Fruit fly (Drosophila melanogaster) whole organism, embryonic: ENCODE data around the gene CG14356.

Experiments used
- Abd-B ChIP-seq: fragments of 200-800 bp; sonication (Bioruptor generic); optimal IDR thresholded peaks from 2 replicates; lab custom pipeline; 2018; ENCODE audit warnings: missing biosample characterization, mild to moderate bottlenecking, missing genetic modification characterization, moderate library complexity
- Ada2b ChIP-seq: fragments of 200-800 bp; sonication (Bioruptor generic); IDR thresholded peaks from 2 replicates; pipeline ENCODE4 v1.3.6; 2022; ENCODE audit warnings: missing biosample characterization, missing genetic modification characterization
- Bgb ChIP-seq: fragments of 200-800 bp; sonication (Bioruptor generic); IDR thresholded peaks from 2 replicates; pipeline ENCODE4 v1.3.6; 2022; ENCODE audit warnings: missing biosample characterization, missing genetic modification characterization; ENCODE audit not compliant: partially characterized antibody
- CG10147 ChIP-seq: fragments of 200-800 bp; sonication (Bioruptor generic); optimal IDR thresholded peaks from 2 replicates; lab custom pipeline; 2019; ENCODE audit warnings: missing biosample characterization, mild to moderate bottlenecking, missing genetic modification characterization, moderate library complexity
- CG10267 ChIP-seq: fragments of 200-800 bp; sonication (Bioruptor generic); optimal IDR thresholded peaks from 2 replicates; lab custom pipeline; 2018; ENCODE audit warnings: missing biosample characterization, mild to moderate bottlenecking, missing genetic modification characterization, moderate library complexity
- CG10979 ChIP-seq: fragments of 200-800 bp; sonication (Bioruptor generic); optimal IDR thresholded peaks from 2 replicates; lab custom pipeline; 2018; ENCODE audit warnings: missing biosample characterization, mild to moderate bottlenecking, missing genetic modification characterization, moderate library complexity
- CG12659 ChIP-seq: fragments of 200-800 bp; sonication (Bioruptor generic); optimal IDR thresholded peaks from 3 replicates; lab custom pipeline; 2017; ENCODE audit warnings: mild to moderate bottlenecking, missing biosample characterization, missing genetic modification reagents, missing genetic modification characterization
- CG12744 ChIP-seq: fragments of 200-800 bp; sonication (Bioruptor generic); optimal IDR thresholded peaks from 2 replicates; lab custom pipeline; 2016; ENCODE audit warnings: missing biosample characterization, missing genetic modification characterization
- CG12769 ChIP-seq: fragments of 200-800 bp; sonication (Bioruptor generic); optimal IDR thresholded peaks from 2 replicates; lab custom pipeline; 2019; ENCODE audit warnings: missing biosample characterization, mild to moderate bottlenecking, missing genetic modification characterization, moderate library complexity
- CG14050 ChIP-seq: fragments of 200-800 bp; sonication (Bioruptor generic); IDR thresholded peaks from 3 replicates; pipeline ENCODE4 v1.3.6; 2022; ENCODE audit warnings: missing biosample characterization, missing genetic modification characterization
- CG15269 ChIP-seq: fragments of 200-800 bp; sonication (Bioruptor generic); optimal IDR thresholded peaks from 2 replicates; lab custom pipeline; 2018; ENCODE audit warnings: missing biosample characterization, mild to moderate bottlenecking, missing genetic modification characterization, moderate library complexity
- CG1647 ChIP-seq: fragments of 200-800 bp; sonication (Bioruptor generic); optimal IDR thresholded peaks from 3 replicates; lab custom pipeline; 2016; ENCODE audit warnings: missing biosample characterization, missing genetic modification characterization
- CG16813 ChIP-seq: fragments of 200-800 bp; sonication (Bioruptor generic); IDR thresholded peaks from 3 replicates; pipeline ENCODE4 v1.3.6; 2022; ENCODE audit warnings: missing biosample characterization, missing genetic modification characterization; ENCODE audit not compliant: partially characterized antibody
- CG17186 ChIP-seq: fragments of 200-800 bp; sonication (Bioruptor generic); optimal IDR thresholded peaks from 3 replicates; lab custom pipeline; 2017; ENCODE audit warnings: missing biosample characterization, missing genetic modification reagents, missing genetic modification characterization
- CG18011 ChIP-seq: fragments of 200-800 bp; sonication (Bioruptor generic); optimal IDR thresholded peaks from 2 replicates; lab custom pipeline; 2017; ENCODE audit warnings: missing biosample characterization, missing genetic modification characterization, mild to moderate bottlenecking, moderate library complexity, missing genotype
- CG18476 ChIP-seq: fragments of 200-800 bp; sonication (Bioruptor generic); optimal IDR thresholded peaks from 2 replicates; lab custom pipeline; 2016; ENCODE audit warnings: missing biosample characterization, mild to moderate bottlenecking, missing genetic modification characterization
- CG3847 ChIP-seq: fragments of 200-800 bp; sonication (Bioruptor generic); IDR thresholded peaks from 2 replicates; pipeline ENCODE4 v1.3.6; 2022; ENCODE audit warnings: missing biosample characterization, missing genetic modification characterization
- CG6272 ChIP-seq: fragments of 200-800 bp; sonication (Bioruptor generic); IDR thresholded peaks from 2 replicates; pipeline ENCODE4 v1.3.6; 2022; ENCODE audit warnings: missing biosample characterization, missing genetic modification characterization
- CG6765 ChIP-seq: fragments of 200-800 bp; sonication (Bioruptor generic); optimal IDR thresholded peaks from 3 replicates; lab custom pipeline; 2017; ENCODE audit warnings: missing biosample characterization, mild to moderate bottlenecking, missing genetic modification characterization
- CG9215 ChIP-seq: fragments of 200-800 bp; sonication (Bioruptor generic); IDR thresholded peaks from 2 replicates; pipeline ENCODE4 v1.3.6; 2022; ENCODE audit warnings: missing biosample characterization, missing genetic modification characterization
- Chrac-16 ChIP-seq: fragments of 200-800 bp; sonication (Bioruptor generic); optimal IDR thresholded peaks from 3 replicates; lab custom pipeline; 2016; ENCODE audit warnings: missing biosample characterization, missing genetic modification characterization
- Dll ChIP-seq: fragments of 200-800 bp; sonication (Bioruptor generic); IDR thresholded peaks from 4 replicates; pipeline ENCODE4 v1.3.6; 2022; ENCODE audit warnings: missing biosample characterization, missing genetic modification characterization; ENCODE audit not compliant: partially characterized antibody
- ERR ChIP-seq: fragments of 200-800 bp; sonication (Bioruptor generic); optimal IDR thresholded peaks from 2 replicates; lab custom pipeline; 2016; ENCODE audit warnings: missing biosample characterization, missing genetic modification characterization
- Fer2 ChIP-seq: fragments of 200-800 bp; sonication (Bioruptor generic); optimal IDR thresholded peaks from 2 replicates; lab custom pipeline; 2018; ENCODE audit warnings: missing biosample characterization, mild to moderate bottlenecking, missing genetic modification characterization, moderate library complexity
- Hr3 ChIP-seq: fragments of 200-800 bp; sonication (Bioruptor generic); optimal IDR thresholded peaks from 3 replicates; lab custom pipeline; 2016; ENCODE audit warnings: missing biosample characterization, missing genetic modification characterization
- MBD-R2 ChIP-seq: fragments of 200-800 bp; sonication (Bioruptor generic); IDR thresholded peaks from 2 replicates; pipeline ENCODE4 v1.3.6; 2022; ENCODE audit warnings: missing biosample characterization, missing genetic modification characterization
- Nf-YA ChIP-seq: fragments of 200-800 bp; sonication (Bioruptor generic); IDR thresholded peaks from 2 replicates; pipeline ENCODE4 v1.3.6; 2022; ENCODE audit warnings: missing biosample characterization, missing genetic modification characterization
- Ptx1 ChIP-seq: fragments of 200-800 bp; sonication (Bioruptor generic); IDR thresholded peaks from 2 replicates; pipeline ENCODE4 v1.3.6; 2022; ENCODE audit warnings: missing biosample characterization, missing genetic modification characterization
- Rx ChIP-seq: fragments of 200-800 bp; sonication (Bioruptor generic); IDR thresholded peaks from 2 replicates; pipeline ENCODE4 v1.3.6; 2022; ENCODE audit warnings: missing biosample characterization, missing genetic modification characterization
- Ssrp ChIP-seq: fragments of 200-800 bp; sonication (Bioruptor generic); optimal IDR thresholded peaks from 2 replicates; lab custom pipeline; 2018; ENCODE audit warnings: missing biosample characterization, mild to moderate bottlenecking, missing genetic modification characterization, moderate library complexity
- Taf1 ChIP-seq: fragments of 200-800 bp; sonication (Bioruptor generic); IDR thresholded peaks from 2 replicates; pipeline ENCODE4 v1.3.6; 2022; ENCODE audit warnings: missing biosample characterization, missing genetic modification characterization
- bab2 ChIP-seq: fragments of 200-800 bp; sonication (Bioruptor generic); optimal IDR thresholded peaks from 2 replicates; lab custom pipeline; 2016; ENCODE audit warnings: missing biosample characterization, missing genetic modification characterization
- bcd ChIP-seq: fragments of 200-800 bp; sonication (Bioruptor generic); optimal IDR thresholded peaks from 2 replicates; lab custom pipeline; 2017; ENCODE audit warnings: missing biosample characterization, mild to moderate bottlenecking, missing genetic modification characterization
- cato ChIP-seq: fragments of 200-800 bp; sonication (Bioruptor generic); optimal IDR thresholded peaks from 2 replicates; lab custom pipeline; 2016; ENCODE audit warnings: missing biosample characterization, missing genetic modification characterization, borderline replicate concordance
- ci ChIP-seq: fragments of 200-800 bp; sonication (Bioruptor generic); IDR thresholded peaks from 3 replicates; pipeline ENCODE4 v1.3.6; 2022; ENCODE audit warnings: missing biosample characterization, missing genetic modification characterization
- da ChIP-seq: fragments of 200-800 bp; sonication (Bioruptor generic); optimal IDR thresholded peaks from 2 replicates; lab custom pipeline; 2016; ENCODE audit warnings: missing biosample characterization, missing genetic modification characterization
- danr ChIP-seq: fragments of 200-800 bp; sonication (Bioruptor generic); IDR thresholded peaks from 2 replicates; pipeline ENCODE4 v1.3.6; 2022; ENCODE audit warnings: missing biosample characterization, missing genetic modification characterization
- hkb ChIP-seq, 2 experiments: fragments of 200-800 bp in 1 of 2; fragments of >200 bp in 1 of 2; sonication (Bioruptor generic) in 1 of 2; IDR thresholded peaks in 1 of 2; optimal IDR thresholded peaks in 1 of 2; 2 replicates each; pipeline versions ENCODE4 v1.3.6 to Lab custom; 2017 to 2022; ENCODE audit warnings: missing biosample characterization in 1 of 2, missing genetic modification characterization in 1 of 2
- ind ChIP-seq: fragments of 200-800 bp; sonication (Bioruptor generic); optimal IDR thresholded peaks from 3 replicates; lab custom pipeline; 2016; ENCODE audit warnings: missing biosample characterization, missing genetic modification characterization
- insv ChIP-seq, 2 experiments: fragments of 200-800 bp; sonication (Bioruptor generic); optimal IDR thresholded peaks; 3 replicates each; lab custom pipeline; 2016 to 2018; ENCODE audit warnings: missing biosample characterization in 2 of 2, missing genetic modification characterization in 2 of 2
- jumu ChIP-seq: fragments of 200-800 bp; sonication (Bioruptor generic); optimal IDR thresholded peaks from 3 replicates; lab custom pipeline; 2016; ENCODE audit warnings: missing biosample characterization, missing genetic modification characterization
- lmd ChIP-seq: fragments of 200-800 bp; sonication (Bioruptor generic); IDR thresholded peaks from 2 replicates; pipeline ENCODE4 v1.3.6; 2022; ENCODE audit warnings: missing biosample characterization, missing genetic modification characterization
- mam ChIP-seq: fragments of 200-800 bp; sonication (Bioruptor generic); optimal IDR thresholded peaks from 3 replicates; lab custom pipeline; 2016; ENCODE audit warnings: missing biosample characterization, missing genetic modification characterization
- pros ChIP-seq: fragments of 200-800 bp; sonication (Bioruptor generic); optimal IDR thresholded peaks from 3 replicates; lab custom pipeline; 2019; ENCODE audit warnings: missing biosample characterization, mild to moderate bottlenecking, missing genetic modification characterization, moderate library complexity
- sens ChIP-seq: fragments of 200-800 bp; sonication (Bioruptor generic); peaks from one replicate; lab custom pipeline; 2016; ENCODE audit warnings: missing biosample characterization, missing genetic modification characterization
- slbo ChIP-seq: fragments of 200-800 bp; sonication (Bioruptor generic); IDR thresholded peaks from 2 replicates; pipeline ENCODE4 v1.3.6; 2022; ENCODE audit warnings: missing biosample characterization, missing genetic modification characterization
- sqz ChIP-seq: fragments of 200-800 bp; sonication (Bioruptor generic); optimal IDR thresholded peaks from 3 replicates; lab custom pipeline; 2018; ENCODE audit warnings: missing biosample characterization, mild to moderate bottlenecking, missing genetic modification characterization
- ssp ChIP-seq: fragments of 200-800 bp; sonication (Bioruptor generic); IDR thresholded peaks from 2 replicates; pipeline ENCODE4 v1.3.6; 2022; ENCODE audit warnings: missing biosample characterization, missing genetic modification characterization
- tap ChIP-seq: fragments of 200-800 bp; optimal IDR thresholded peaks from 3 replicates; lab custom pipeline; 2019; ENCODE audit warnings: missing biosample characterization, mild to moderate bottlenecking, missing genetic modification characterization, moderate library complexity
- tio ChIP-seq: fragments of 200-800 bp; sonication (Bioruptor generic); optimal IDR thresholded peaks from 2 replicates; lab custom pipeline; 2017; ENCODE audit warnings: missing biosample characterization, missing genetic modification characterization, inconsistent platforms

CG14356 gene

dm6 chr3R:14122347-14122812 is 9.5 kb downstream of the CG14356 start, which contains the start of the genes Abi and twf (continued):
- TF ChIP-seq Nf-YA, result peak; percentile 40; the same call in 1 of the 2 replicates
- peak; percentile 35; the same call in 1 of the 2 replicates for TF ChIP-seq Ada2b (GFP tag; lab: Robert Waterston, UW)
- TF ChIP-seq Chrac-16 (GFP tag; lab: Kevin White, UChicago), result peak; percentile 77
- peak; percentile 76 for TF ChIP-seq hkb (optimal IDR thresholded peaks at IDR 0.05; lab: Kevin White, UChicago)
- TF ChIP-seq hkb (GFP tag; IDR thresholded peaks at IDR 0.05; lab: Robert Waterston, UW), result peak; percentile 63
- TF ChIP-seq pros (GFP tag; lab: Kevin White, UChicago), result no peak
- peak; percentile 29 for TF ChIP-seq CG1647 (GFP tag; lab: Kevin White, UChicago)
- TF ChIP-seq jumu (GFP tag; lab: Kevin White, UChicago), result peak; percentile 51
- 0 out of 4 replicates have a peak, but pooled peaks have one; percentile 21 for TF ChIP-seq Dll (GFP tag; lab: Robert Waterston, UW)
- TF ChIP-seq Ptx1 (GFP tag; lab: Robert Waterston, UW), result peak; percentile 71
- peak; percentile 42; the same call in 1 of the 2 replicates for TF ChIP-seq Taf1
- TF ChIP-seq cato (GFP tag; lab: Kevin White, UChicago), result peak; percentile 46
- peak; percentile 59 for TF ChIP-seq CG18011 (GFP tag; lab: Kevin White, UChicago)
- no peak for TF ChIP-seq sqz (GFP tag; lab: Kevin White, UChicago)
- peak; percentile 47; the same call in 1 of the 2 replicates for TF ChIP-seq CG6272
- TF ChIP-seq Bgb, result no peak
- peak; percentile 45 for TF ChIP-seq ssp (GFP tag; lab: Robert Waterston, UW)
- TF ChIP-seq ci (GFP tag; lab: Robert Waterston, UW), result no peak; the same call in 2 of the 3 replicates
- no peak for TF ChIP-seq CG16813 (GFP tag; lab: Robert Waterston, UW)
- peak; percentile 79 for TF ChIP-seq MBD-R2 (GFP tag; lab: Robert Waterston, UW)
- peak; percentile 33 for TF ChIP-seq CG12744 (GFP tag; lab: Kevin White, UChicago)
- peak; percentile 13 for TF ChIP-seq tap (tag; lab: Kevin White, UChicago)
- no peak for TF ChIP-seq danr (GFP tag; lab: Robert Waterston, UW)
- TF ChIP-seq CG10979 (tag; lab: Kevin White, UChicago), result peak; percentile 60
- TF ChIP-seq CG15269 (tag; lab: Kevin White, UChicago), result no peak
- 0 out of 2 replicates have a peak, but pooled peaks have one; percentile 33 for TF ChIP-seq Rx (GFP tag; lab: Robert Waterston, UW)
- peak; percentile 47 for TF ChIP-seq ERR
- TF ChIP-seq CG3847 (GFP tag; lab: Robert Waterston, UW), result peak; percentile 79
- TF ChIP-seq CG17186 (GFP tag; lab: Kevin White, UChicago), result peak; percentile 48
- TF ChIP-seq CG10267 (tag; lab: Kevin White, UChicago), result peak; percentile 97
- TF ChIP-seq Hr3 (GFP tag; lab: Kevin White, UChicago), result peak; percentile 72
- peak; percentile 59 for TF ChIP-seq tio (GFP tag; lab: Kevin White, UChicago)
- peak; percentile 40 for TF ChIP-seq da (GFP tag; lab: Kevin White, UChicago)
- peak; percentile 80 for TF ChIP-seq slbo
- TF ChIP-seq Ssrp, result peak; percentile 56
- TF ChIP-seq CG6765, result no peak
- TF ChIP-seq lmd, result peak; percentile 54
- peak; percentile 57 for TF ChIP-seq CG18476 (GFP tag; lab: Kevin White, UChicago)
- TF ChIP-seq CG12769 (tag; lab: Kevin White, UChicago), result no peak
- TF ChIP-seq bab2 (GFP tag; lab: Kevin White, UChicago), result peak; percentile 34
- peak; percentile 49 for TF ChIP-seq Abd-B (GFP tag; lab: Kevin White, UChicago)
- peak; percentile 35 for TF ChIP-seq Fer2
- peak; percentile 73 for TF ChIP-seq mam (GFP tag; lab: Kevin White, UChicago)
- TF ChIP-seq ind (GFP tag; lab: Kevin White, UChicago), result peak; percentile 74
- peak; percentile 61 for TF ChIP-seq CG10147 (GFP tag; lab: Kevin White, UChicago)
- TF ChIP-seq CG9215, result peak; percentile 71
- TF ChIP-seq CG14050, result peak; percentile 40; the same call in 1 of the 3 replicates
- peak; percentile 95 for TF ChIP-seq sens (GFP tag; lab: Kevin White, UChicago)
- TF ChIP-seq CG12659 (GFP tag; lab: Kevin White, UChicago), result peak; percentile 80
- peak; percentile 59 for TF ChIP-seq bcd (GFP tag; lab: Kevin White, UChicago)
- peak in 1 of 2 experiments; percentile 79 for TF ChIP-seq insv (GFP tag; optimal IDR thresholded peaks at IDR 0.05; lab: Kevin White, UChicago)
